Fruit fly (Drosophila melanogaster) whole organism, adult: ENCODE measurements around the gene CG42692.

Experiments used
- CG14711 ChIP-seq: fragments of 200-800 bp; sonication (Bioruptor generic); optimal IDR thresholded peaks from 2 replicates; lab custom pipeline; 2018; ENCODE audit warnings: missing biosample characterization, mild to moderate bottlenecking, missing genetic modification characterization, moderate library complexity
- Crg-1 ChIP-seq: fragments of 200-800 bp; sonication (Bioruptor generic); optimal IDR thresholded peaks from 2 replicates; lab custom pipeline; 2016; ENCODE audit warnings: missing biosample characterization, missing genetic modification characterization

DNA sequence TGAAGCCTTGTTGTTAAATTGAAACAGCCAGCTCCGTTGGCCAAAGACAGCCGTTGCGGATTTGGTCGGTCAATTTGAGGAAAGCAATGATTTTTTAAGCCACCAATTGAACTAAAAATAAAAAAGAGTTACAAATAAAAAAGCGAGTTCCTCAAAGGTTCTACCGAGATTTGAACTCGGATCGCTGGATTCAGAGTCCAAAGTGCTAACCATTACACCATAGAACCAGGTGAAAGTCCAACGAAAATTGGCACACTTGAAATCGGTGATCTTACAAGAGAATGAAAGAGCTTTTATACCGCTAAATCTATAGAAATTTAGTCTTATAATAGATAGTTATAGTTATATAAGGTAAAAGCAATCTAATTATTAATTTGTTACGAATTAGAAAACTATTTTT, 2.5 kb downstream of the CG42692 start:
- TF ChIP-seq Crg-1 (GFP tag; lab: Kevin White, UChicago) (no peak), CG14711 (tag; lab: Kevin White, UChicago) (no peak)
